Worm (Caenorhabditis elegans) whole organism, late embryonic: Measurements from ENCODE around the gene cpna-5.

ENCODE experiments used
- ceh-22 ChIP-seq: sonication (generic microtip); optimal IDR thresholded peaks from 2 replicates; lab custom pipeline; 2017; ENCODE audit warnings: missing biosample characterization, missing genetic modification characterization
- ets-4 ChIP-seq: sonication (generic microtip); optimal IDR thresholded peaks from 2 replicates; lab custom pipeline; 2016; ENCODE audit warnings: missing genetic modification characterization, missing compliant biosample characterization
- hlh-6 ChIP-seq: sonication (generic microtip); optimal IDR thresholded peaks from 2 replicates; lab custom pipeline; 2016; ENCODE audit warnings: missing genotype, missing genetic modification characterization, missing compliant biosample characterization
- madf-2 ChIP-seq: sonication (generic microtip); optimal IDR thresholded peaks from 2 replicates; lab custom pipeline; 2017; ENCODE audit warnings: missing genetic modification characterization, missing compliant biosample characterization
- nhr-11 ChIP-seq: fragments of 150-350 bp; optimal IDR thresholded peaks from 2 replicates; lab custom pipeline; 2014; ENCODE audit warnings: missing biosample characterization, missing genetic modification characterization
- pha-4 ChIP-seq: fragments of 150-350 bp; optimal IDR thresholded peaks from 2 replicates; lab custom pipeline; 2018; ENCODE audit warnings: missing biosample characterization, missing genetic modification reagents, missing genetic modification characterization
- pqm-1 ChIP-seq: sonication (generic microtip); optimal IDR thresholded peaks from 2 replicates; lab custom pipeline; 2016; ENCODE audit warnings: missing genetic modification characterization, missing compliant biosample characterization
- ref-2 ChIP-seq: sonication (generic microtip); optimal IDR thresholded peaks from 2 replicates; lab custom pipeline; 2016; ENCODE audit warnings: missing genetic modification characterization, missing compliant biosample characterization
- tbx-2 ChIP-seq: sonication (generic microtip); optimal IDR thresholded peaks from 2 replicates; lab custom pipeline; 2016; ENCODE audit warnings: missing genetic modification characterization, missing compliant biosample characterization

- no peak for TF ChIP-seq pqm-1 (tag; lab: Kevin White, UChicago)
- TF ChIP-seq tbx-2 (tag; lab: Kevin White, UChicago): no peak
- no peak for TF ChIP-seq madf-2 (tag; lab: Kevin White, UChicago)
- TF ChIP-seq ref-2 (tag; lab: Kevin White, UChicago): peak; percentile 40
- no peak for TF ChIP-seq ceh-22 (tag; lab: Kevin White, UChicago)
- TF ChIP-seq hlh-6 (tag; lab: Kevin White, UChicago): no peak
- no peak for TF ChIP-seq pha-4 (tag; lab: Kevin White, UChicago)
- TF ChIP-seq nhr-11 (tag; lab: Kevin White, UChicago): no peak
- TF ChIP-seq ets-4 (tag; lab: Kevin White, UChicago): no peak
These were observed 39.9 kb downstream of the cpna-5 start for ce11 chrII:7678512-7678911.
